Fruit fly (Drosophila melanogaster) whole organism, prepupa: ENCODE measurements around the gene Sar1.

ENCODE experiments used
- Blimp-1 ChIP-seq: fragments of 200-800 bp; sonication (Bioruptor generic); optimal IDR thresholded peaks from 3 replicates; lab custom pipeline; 2017; ENCODE audit warnings: missing biosample characterization, missing genetic modification characterization, mild to moderate bottlenecking, moderate library complexity, missing genetic modification reagents
- CG10631 ChIP-seq: fragments of 200-800 bp; sonication (Bioruptor generic); optimal IDR thresholded peaks from 2 replicates; lab custom pipeline; 2016; ENCODE audit warnings: missing biosample characterization, missing genetic modification characterization
- CG11762 ChIP-seq: fragments of 200-800 bp; sonication (Bioruptor generic); optimal IDR thresholded peaks from 3 replicates; lab custom pipeline; 2016; ENCODE audit warnings: missing biosample characterization, missing genetic modification characterization; ENCODE audit not compliant: insufficient read depth
- CG15336 ChIP-seq: fragments of 200-800 bp; sonication (Bioruptor generic); IDR thresholded peaks from 2 replicates; pipeline ENCODE4 v1.3.6; 2022; ENCODE audit warnings: missing biosample characterization, missing genetic modification characterization
- CG16779 ChIP-seq: fragments of 200-800 bp; sonication (Bioruptor generic); optimal IDR thresholded peaks from 3 replicates; lab custom pipeline; 2017; ENCODE audit warnings: missing biosample characterization, mild to moderate bottlenecking, missing genetic modification characterization
- CG3032 ChIP-seq: fragments of 200-800 bp; optimal IDR thresholded peaks from 2 replicates; lab custom pipeline; 2019; ENCODE audit warnings: missing biosample characterization, mild to moderate bottlenecking, missing genetic modification characterization, moderate library complexity
- CG31627 ChIP-seq: fragments of 200-800 bp; sonication (Bioruptor generic); optimal IDR thresholded peaks from 3 replicates; lab custom pipeline; 2016; ENCODE audit warnings: missing biosample characterization, missing genetic modification characterization
- CG32006 ChIP-seq: fragments of 200-800 bp; sonication (Bioruptor generic); optimal IDR thresholded peaks from 3 replicates; lab custom pipeline; 2017; ENCODE audit warnings: missing biosample characterization, mild to moderate bottlenecking, missing genetic modification characterization
- CG3919 ChIP-seq: fragments of 200-800 bp; sonication (Bioruptor generic); optimal IDR thresholded peaks from 3 replicates; lab custom pipeline; 2016; ENCODE audit warnings: missing biosample characterization, missing genetic modification characterization
- CG4318 ChIP-seq: fragments of 200-800 bp; sonication (Bioruptor generic); optimal IDR thresholded peaks from 3 replicates; lab custom pipeline; 2017; ENCODE audit warnings: missing biosample characterization, mild to moderate bottlenecking, missing genetic modification characterization
- CG6163 ChIP-seq: fragments of 200-800 bp; sonication (Bioruptor generic); IDR thresholded peaks from 3 replicates; pipeline ENCODE4 v1.3.6; 2022; ENCODE audit warnings: missing biosample characterization, missing genetic modification characterization
- CG6808 ChIP-seq: fragments of 200-800 bp; sonication (Bioruptor generic); optimal IDR thresholded peaks from 3 replicates; lab custom pipeline; 2017; ENCODE audit warnings: missing biosample characterization, missing genetic modification characterization, mild to moderate bottlenecking, moderate library complexity, missing genetic modification reagents
- CG8119 ChIP-seq: fragments of 200-800 bp; sonication (Bioruptor generic); IDR thresholded peaks from 3 replicates; pipeline ENCODE4 v1.3.6; 2022; ENCODE audit warnings: missing biosample characterization, missing genetic modification characterization
- CG8632 ChIP-seq: fragments of 200-800 bp; sonication (Bioruptor generic); optimal IDR thresholded peaks from 3 replicates; lab custom pipeline; 2016; ENCODE audit warnings: missing biosample characterization, missing genetic modification characterization
- Eip78C ChIP-seq: fragments of 200-800 bp; sonication (Bioruptor generic); peaks from one replicate; lab custom pipeline; 2016; ENCODE audit warnings: missing biosample characterization, missing genetic modification characterization
- Eip93F ChIP-seq: fragments of 200-800 bp; sonication (Bioruptor generic); optimal IDR thresholded peaks from 2 replicates; lab custom pipeline; 2016; ENCODE audit warnings: missing biosample characterization, mild to moderate bottlenecking, missing genetic modification characterization
- Ets21C ChIP-seq: fragments of 200-800 bp; sonication (Bioruptor generic); optimal IDR thresholded peaks from 3 replicates; lab custom pipeline; 2016; ENCODE audit warnings: missing biosample characterization, missing genetic modification characterization
- Ets96B ChIP-seq: fragments of 200-800 bp; optimal IDR thresholded peaks from 2 replicates; lab custom pipeline; 2019; ENCODE audit warnings: missing biosample characterization, mild to moderate bottlenecking, missing genetic modification characterization, moderate library complexity
- Gug ChIP-seq: fragments of 200-800 bp; sonication (Bioruptor generic); IDR thresholded peaks from 2 replicates; pipeline ENCODE4 v1.3.6; 2022; ENCODE audit warnings: missing biosample characterization, missing genetic modification characterization
- Hr38 ChIP-seq: sonication (Bioruptor generic); optimal IDR thresholded peaks from 2 replicates; lab custom pipeline; 2016; ENCODE audit warnings: missing biosample characterization, missing genetic modification characterization
- Hr4 ChIP-seq: fragments of 200-800 bp; sonication (Bioruptor generic); optimal IDR thresholded peaks from 3 replicates; lab custom pipeline; 2016; ENCODE audit warnings: missing biosample characterization, missing genetic modification characterization
- Lpt ChIP-seq: fragments of 200-800 bp; sonication (Bioruptor generic); optimal IDR thresholded peaks from 3 replicates; lab custom pipeline; 2016; ENCODE audit warnings: missing biosample characterization, missing genetic modification characterization
- OdsH ChIP-seq: fragments of 200-800 bp; sonication (Bioruptor generic); optimal IDR thresholded peaks from 3 replicates; lab custom pipeline; 2016; ENCODE audit warnings: missing biosample characterization, missing genetic modification characterization
- Smox ChIP-seq: fragments of 200-800 bp; sonication (Bioruptor generic); optimal IDR thresholded peaks from 3 replicates; lab custom pipeline; 2016; ENCODE audit warnings: missing biosample characterization, missing genetic modification characterization
- Sox14 ChIP-seq: fragments of 200-800 bp; sonication (Bioruptor generic); optimal IDR thresholded peaks from 3 replicates; lab custom pipeline; 2016; ENCODE audit warnings: missing biosample characterization, missing genetic modification characterization
- achi ChIP-seq: fragments of 200-800 bp; sonication (Bioruptor generic); optimal IDR thresholded peaks from 3 replicates; lab custom pipeline; 2016; ENCODE audit warnings: missing biosample characterization, missing genetic modification characterization
- dsx ChIP-seq: fragments of 200-800 bp; optimal IDR thresholded peaks from 3 replicates; lab custom pipeline; 2019; ENCODE audit warnings: missing biosample characterization, mild to moderate bottlenecking, missing genetic modification characterization, moderate library complexity; ENCODE audit not compliant: poor library complexity, severe bottlenecking
- esn ChIP-seq: fragments of 200-800 bp; sonication (Bioruptor generic); optimal IDR thresholded peaks from 2 replicates; lab custom pipeline; 2016; ENCODE audit warnings: missing biosample characterization, mild to moderate bottlenecking, missing genetic modification characterization, moderate library complexity
- fd85E ChIP-seq: fragments of 200-800 bp; sonication (Bioruptor generic); optimal IDR thresholded peaks from 3 replicates; lab custom pipeline; 2016; ENCODE audit warnings: missing biosample characterization, missing genetic modification characterization
- fkh ChIP-seq: fragments of 200-800 bp; sonication (Bioruptor generic); optimal IDR thresholded peaks from 3 replicates; lab custom pipeline; 2017; ENCODE audit warnings: missing biosample characterization, mild to moderate bottlenecking, missing genetic modification characterization, moderate library complexity
- pdm3 ChIP-seq: fragments of 200-800 bp; sonication (Bioruptor generic); optimal IDR thresholded peaks from 3 replicates; lab custom pipeline; 2016; ENCODE audit warnings: missing biosample characterization, missing genetic modification characterization
- ss ChIP-seq, 2 experiments: fragments of 200-800 bp; sonication (Bioruptor generic); optimal IDR thresholded peaks; 2 replicates in 1 of 2; 3 replicates in 1 of 2; lab custom pipeline; 2017 to 2018; ENCODE audit warnings: mild to moderate bottlenecking in 2 of 2, missing biosample characterization in 2 of 2, missing genetic modification characterization in 2 of 2, moderate library complexity in 1 of 2
- vri ChIP-seq: fragments of 200-800 bp; sonication (Bioruptor generic); optimal IDR thresholded peaks from 3 replicates; lab custom pipeline; 2016; ENCODE audit warnings: missing biosample characterization, mild to moderate bottlenecking, missing genetic modification characterization

Sar1 gene

DNA sequence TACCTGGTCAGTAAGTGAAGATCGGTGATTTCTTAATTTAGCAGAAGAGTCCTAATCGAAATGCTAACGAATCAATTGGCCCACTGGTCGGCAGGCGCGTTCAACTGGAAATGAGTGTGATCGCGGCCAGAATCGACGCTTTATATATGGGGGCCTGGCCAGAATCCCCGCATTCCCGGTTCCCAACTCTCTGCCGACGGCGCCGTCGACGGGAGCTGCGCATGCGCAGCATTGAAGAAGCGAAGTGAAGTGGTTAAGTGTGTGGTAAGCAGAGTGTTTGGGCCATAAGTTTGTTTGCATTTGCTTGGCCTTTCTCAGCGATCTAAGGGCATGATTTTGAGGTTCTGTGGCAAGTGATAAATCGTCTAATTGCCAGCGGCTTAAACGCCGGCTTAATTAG, 37.5 kb downstream of the Sar1 start, which contains the start of gene CG13857:
TSS of gene CG13857 (minus strand) at position 101 of the 400 bp plus-strand sequence.
- TF ChIP-seq Sox14 (GFP tag; lab: Kevin White, UChicago) (no peak), CG6808 (GFP tag; lab: Kevin White, UChicago) (no peak), Eip93F (GFP tag; lab: Kevin White, UChicago) (no peak), vri (no peak), fd85E (GFP tag; lab: Kevin White, UChicago) (no peak), Hr38 (GFP tag; lab: Kevin White, UChicago) (no peak), CG10631 (no peak), CG16779 (tag; lab: Kevin White, UChicago) (no peak), Smox (GFP tag; lab: Kevin White, UChicago) (no peak), ss (GFP tag; optimal IDR thresholded peaks at IDR 0.05; lab: Kevin White, UChicago) (no peak), Eip78C (no peak), Ets96B (tag; lab: Kevin White, UChicago) (no peak)

- TF ChIP-seq dsx (GFP tag; lab: Kevin White, UChicago) (peak; percentile 5), Gug (GFP tag; lab: Robert Waterston, UW) (peak; percentile 31; the same call in 1 of the 2 replicates), CG8632 (GFP tag; lab: Kevin White, UChicago) (no peak), CG11762 (GFP tag; lab: Kevin White, UChicago) (no peak), CG32006 (GFP tag; lab: Kevin White, UChicago) (peak; percentile 58), Lpt (GFP tag; lab: Kevin White, UChicago) (peak; percentile 5), Ets21C (GFP tag; lab: Kevin White, UChicago) (no peak), CG15336 (0 out of 2 replicates have a peak, but pooled peaks have one; percentile 15), achi (GFP tag; lab: Kevin White, UChicago) (peak; percentile 14), CG3919 (peak; percentile 19), pdm3 (GFP tag; lab: Kevin White, UChicago) (peak; percentile 18), Hr4 (peak; percentile 45), CG6163 (GFP tag; lab: Robert Waterston, UW) (0 out of 3 replicates have a peak, but pooled peaks have one; percentile 24), CG8119 (GFP tag; lab: Robert Waterston, UW) (peak; percentile 41; the same call in 1 of the 3 replicates), CG10631 (no peak), CG4318 (GFP tag; lab: Kevin White, UChicago) (peak; percentile 27), Blimp-1 (GFP tag; lab: Kevin White, UChicago) (peak; percentile 27), fkh (GFP tag; lab: Kevin White, UChicago) (no peak), Eip78C (peak; percentile 73)
Measured at dm6 chr3R:22395409-22396178, 39.1 kb downstream of the Sar1 start.

- TF ChIP-seq fkh (GFP tag; lab: Kevin White, UChicago) (peak; percentile 18), Ets21C (GFP tag; lab: Kevin White, UChicago) (no peak), CG3032 (tag; lab: Kevin White, UChicago) (no peak)
Measured at dm6 chr3R:22396238-22396772, 39.8 kb downstream of the Sar1 start.

dm6 chr3R:22397068-22397700, 40.7 kb downstream of the Sar1 start:
- TF ChIP-seq CG31627 (no peak), OdsH (GFP tag; lab: Kevin White, UChicago) (no peak), esn (GFP tag; lab: Kevin White, UChicago) (no peak), vri (peak; percentile 93), Eip78C (peak; percentile 69)
